Worm (Caenorhabditis elegans) whole organism, L2 larva: ENCODE measurements around the gene F46B6.6.

Experiments used
- ama-1 ChIP-seq: fragments of 150-350 bp; optimal IDR thresholded peaks from 2 replicates; lab custom pipeline; 2018; ENCODE audit warnings: inconsistent platforms
- ceh-82 ChIP-seq: fragments of 150-350 bp; optimal IDR thresholded peaks from 2 replicates; lab custom pipeline; 2014; ENCODE audit warnings: missing biosample characterization, missing genetic modification characterization
- dmd-4 ChIP-seq: sonication (generic microtip); optimal IDR thresholded peaks from 2 replicates; lab custom pipeline; 2017; ENCODE audit warnings: missing biosample characterization, missing genetic modification characterization
- elt-3 ChIP-seq: sonication (generic microtip); optimal IDR thresholded peaks from 2 replicates; lab custom pipeline; 2017; ENCODE audit warnings: missing biosample characterization, missing genetic modification characterization
- lin-11 ChIP-seq: fragments of 150-350 bp; sonication (generic microtip); optimal IDR thresholded peaks from 2 replicates; lab custom pipeline; 2014; ENCODE audit warnings: missing biosample characterization, missing genetic modification characterization, inconsistent platforms, mixed read lengths
- lin-13 ChIP-seq: fragments of 150-350 bp; optimal IDR thresholded peaks from 2 replicates; lab custom pipeline; 2014; ENCODE audit warnings: missing biosample characterization, missing genetic modification reagents, missing genetic modification characterization
- lsy-2 ChIP-seq, 2 experiments: fragments of 150-350 bp in 1 of 2; sonication (generic microtip) in 1 of 2; optimal IDR thresholded peaks; 2 replicates each; lab custom pipeline; 2014 to 2017; ENCODE audit warnings: missing biosample characterization in 2 of 2, missing genetic modification characterization in 2 of 2
- nhr-23 ChIP-seq: fragments of 150-350 bp; optimal IDR thresholded peaks from 2 replicates; lab custom pipeline; 2014; ENCODE audit warnings: missing biosample characterization, missing genetic modification reagents, missing genetic modification characterization
- nhr-6 ChIP-seq: fragments of 150-350 bp; optimal IDR thresholded peaks from 2 replicates; lab custom pipeline; 2014; ENCODE audit warnings: missing biosample characterization, missing genetic modification characterization
- unc-62 ChIP-seq: fragments of 150-350 bp; optimal IDR thresholded peaks from 2 replicates; lab custom pipeline; 2014; ENCODE audit warnings: missing biosample characterization, missing genetic modification reagents, missing genetic modification characterization
- ztf-11 ChIP-seq: sonication (generic microtip); optimal IDR thresholded peaks from 2 replicates; lab custom pipeline; 2017; ENCODE audit warnings: missing biosample characterization, missing genetic modification characterization

ce11 chrV:9821724-9822123 lies 35.1 kb upstream of the F46B6.6 start, which contains the start of gene str-193:
- TF ChIP-seq lin-13 (GFP tag; lab: Kevin White, UChicago) = no peak
- no peak for TF ChIP-seq elt-3 (tag; lab: Kevin White, UChicago)
- no peak for TF ChIP-seq lsy-2 (tag; optimal IDR thresholded peaks at IDR 0.05; lab: Kevin White, UChicago)
- no peak for TF ChIP-seq unc-62 (GFP tag; lab: Kevin White, UChicago)
- TF ChIP-seq nhr-23 (tag; lab: Kevin White, UChicago) = no peak
- no peak for TF ChIP-seq ztf-11 (tag; lab: Kevin White, UChicago)
- TF ChIP-seq nhr-6 = no peak
- TF ChIP-seq ama-1 = no peak
- TF ChIP-seq dmd-4 (tag; lab: Kevin White, UChicago) = no peak
- TF ChIP-seq ceh-82 (tag; lab: Kevin White, UChicago) = no peak
- TF ChIP-seq lin-11 (tag; lab: Kevin White, UChicago) = no peak
